Worm (Caenorhabditis elegans) whole organism, L4 larva: Measurements from ENCODE around the gene bath-46.

Source experiments
- D1046.2 ChIP-seq: fragments of 200-800 bp; sonication (Bioruptor generic); IDR thresholded peaks from 2 replicates; pipeline ENCODE4 v1.3.6; 2022; ENCODE audit warnings: missing genetic modification characterization, missing compliant biosample characterization
- F37D6.2 ChIP-seq: sonication (generic microtip); optimal IDR thresholded peaks from 2 replicates; lab custom pipeline; 2016; ENCODE audit warnings: mild to moderate bottlenecking, missing genetic modification characterization, missing compliant biosample characterization
- aha-1 ChIP-seq: fragments of 150-350 bp; peaks from one replicate; lab custom pipeline; 2014; ENCODE audit warnings: missing biosample characterization, missing genetic modification characterization
- arid-1 ChIP-seq: fragments of 200-800 bp; sonication (Bioruptor generic); conservative IDR thresholded peaks from 2 replicates; pipeline ENCODE4 v1.3.6; 2022; ENCODE audit warnings: missing genetic modification reagents, missing genetic modification characterization, missing compliant biosample characterization
- ceh-20 ChIP-seq: fragments of 200-800 bp; sonication (Bioruptor generic); IDR thresholded peaks from 2 replicates; pipeline ENCODE4 v1.3.6; 2022; ENCODE audit warnings: missing genetic modification reagents, missing genetic modification characterization, missing compliant biosample characterization
- ceh-62 ChIP-seq: sonication (generic microtip); optimal IDR thresholded peaks from 2 replicates; lab custom pipeline; 2017; ENCODE audit warnings: missing biosample characterization, missing genetic modification characterization
- daf-16 ChIP-seq, 3 experiments: sonication (generic microtip); optimal IDR thresholded peaks; 2 replicates each; lab custom pipeline; 2016 to 2017; ENCODE audit warnings: missing genetic modification characterization in 3 of 3, missing genetic modification reagents in 3 of 3, mild to moderate bottlenecking in 2 of 3, missing compliant biosample characterization in 2 of 3, missing biosample characterization in 1 of 3, moderate library complexity in 1 of 3
- daf-19 ChIP-seq: fragments of 200-800 bp; sonication (Bioruptor generic); conservative IDR thresholded peaks from 2 replicates; pipeline ENCODE4 v1.3.6; 2022; ENCODE audit warnings: missing genetic modification characterization, missing compliant biosample characterization
- dmd-6 ChIP-seq: fragments of 200-800 bp; sonication (Bioruptor generic); IDR thresholded peaks from 2 replicates; pipeline ENCODE4 v1.3.6; 2022; ENCODE audit warnings: missing genetic modification reagents, missing genetic modification characterization, missing compliant biosample characterization
- dpl-1 ChIP-seq: fragments of 150-350 bp; optimal IDR thresholded peaks from 2 replicates; lab custom pipeline; 2014; ENCODE audit warnings: missing biosample characterization, missing genetic modification reagents, missing genetic modification characterization
- dve-1 ChIP-seq: sonication (generic microtip); optimal IDR thresholded peaks from 2 replicates; lab custom pipeline; 2017; ENCODE audit warnings: antibody characterized with exemption, mild to moderate bottlenecking, missing genetic modification characterization, missing compliant biosample characterization; ENCODE audit not compliant: insufficient read depth
- fos-1 ChIP-seq: fragments of 150-350 bp; optimal IDR thresholded peaks from 2 replicates; lab custom pipeline; 2014; ENCODE audit warnings: missing biosample characterization, missing genetic modification characterization
- hlh-11 ChIP-seq: fragments of 200-800 bp; sonication (Bioruptor generic); optimal IDR thresholded peaks from 2 replicates; lab custom pipeline; 2018; ENCODE audit warnings: mild to moderate bottlenecking, missing genetic modification characterization, missing compliant biosample characterization
- hlh-30 ChIP-seq: sonication (generic microtip); optimal IDR thresholded peaks from 2 replicates; lab custom pipeline; 2017; ENCODE audit warnings: antibody characterized with exemption, mild to moderate bottlenecking, missing genetic modification characterization, missing compliant biosample characterization; ENCODE audit not compliant: insufficient read depth
- lim-7 ChIP-seq: fragments of 200-800 bp; sonication (Bioruptor generic); IDR thresholded peaks from 2 replicates; pipeline ENCODE4 v1.3.6; 2022; ENCODE audit warnings: missing genetic modification characterization, missing compliant biosample characterization
- lin-1 ChIP-seq: fragments of 200-800 bp; sonication (Bioruptor generic); IDR thresholded peaks from 2 replicates; pipeline ENCODE4 v1.3.6; 2022; ENCODE audit warnings: missing genetic modification reagents, missing genetic modification characterization, missing compliant biosample characterization
- lin-15B ChIP-seq: fragments of 150-350 bp; sonication (generic microtip); optimal IDR thresholded peaks from 3 replicates; lab custom pipeline; 2014; ENCODE audit warnings: missing biosample characterization, missing genetic modification characterization
- mxl-3 ChIP-seq: fragments of 200-800 bp; sonication (Bioruptor generic); optimal IDR thresholded peaks from 2 replicates; lab custom pipeline; 2018; ENCODE audit warnings: mild to moderate bottlenecking, missing genetic modification characterization, missing compliant biosample characterization
- nhr-25 ChIP-seq: sonication (generic microtip); optimal IDR thresholded peaks from 2 replicates; lab custom pipeline; 2017; ENCODE audit warnings: missing genetic modification characterization, mild to moderate bottlenecking, missing compliant biosample characterization, antibody characterized with exemption, moderate library complexity, borderline replicate concordance; ENCODE audit not compliant: insufficient read depth
- nhr-28 ChIP-seq: fragments of 150-350 bp; optimal IDR thresholded peaks from 2 replicates; lab custom pipeline; 2014; ENCODE audit warnings: missing biosample characterization, missing genetic modification characterization
- nhr-48 ChIP-seq: sonication (generic microtip); optimal IDR thresholded peaks from 2 replicates; lab custom pipeline; 2016; ENCODE audit warnings: mild to moderate bottlenecking, missing genetic modification characterization, missing compliant biosample characterization
- nhr-6 ChIP-seq: fragments of 150-350 bp; optimal IDR thresholded peaks from 2 replicates; lab custom pipeline; 2014; ENCODE audit warnings: missing biosample characterization, missing genetic modification characterization
- nhr-77 ChIP-seq: fragments of 150-350 bp; optimal IDR thresholded peaks from 2 replicates; lab custom pipeline; 2014; ENCODE audit warnings: missing biosample characterization, missing genetic modification characterization
- php-3 ChIP-seq: fragments of 200-800 bp; sonication (Bioruptor generic); IDR thresholded peaks from 2 replicates; pipeline ENCODE4 v1.3.6; 2022; ENCODE audit warnings: missing genetic modification reagents, missing genetic modification characterization, missing compliant biosample characterization
- pqm-1 ChIP-seq: sonication (generic microtip); optimal IDR thresholded peaks from 2 replicates; lab custom pipeline; 2017; ENCODE audit warnings: missing biosample characterization, missing genetic modification characterization
- sdz-12 ChIP-seq: fragments of 200-800 bp; sonication (Bioruptor generic); optimal IDR thresholded peaks from 2 replicates; lab custom pipeline; 2018; ENCODE audit warnings: mild to moderate bottlenecking, missing genetic modification characterization, missing compliant biosample characterization
- set-16 ChIP-seq: fragments of 200-800 bp; sonication (Bioruptor generic); IDR thresholded peaks from 2 replicates; pipeline ENCODE4 v1.3.6; 2022; ENCODE audit warnings: missing genetic modification reagents, missing genetic modification characterization, missing compliant biosample characterization
- snpc-1.2 ChIP-seq: fragments of 200-800 bp; sonication (Bioruptor generic); IDR thresholded peaks from 2 replicates; pipeline ENCODE4 v1.3.6; 2022; ENCODE audit warnings: missing genetic modification reagents, missing genetic modification characterization, missing compliant biosample characterization
- unc-62 ChIP-seq, 3 experiments: fragments of 150-350 bp in 1 of 3; sonication (generic microtip); optimal IDR thresholded peaks in 2 of 3; peaks in 1 of 3; 1 replicate in 1 of 3; 2 replicates in 2 of 3; lab custom pipeline; 2014 to 2017; ENCODE audit warnings: missing biosample characterization in 3 of 3, missing genetic modification characterization in 3 of 3, missing genetic modification reagents in 3 of 3, missing genotype in 1 of 3
- ztf-7 ChIP-seq: fragments of 150-350 bp; optimal IDR thresholded peaks from 2 replicates; lab custom pipeline; 2014; ENCODE audit warnings: missing biosample characterization, missing genetic modification characterization

bath-46 gene

ce11 chrII:1608915-1609314 is 11.2 kb downstream of the bath-46 start:
- TF ChIP-seq pqm-1 (peak; percentile 82), daf-16 (GFP tag; optimal IDR thresholded peaks at IDR 0.05; lab: Kevin White, UChicago) (no peak), daf-16 (tag; optimal IDR thresholded peaks at IDR 0.05; lab: Kevin White, UChicago) (peak; percentile 85), nhr-25 (tag; lab: Kevin White, UChicago) (no peak), nhr-77 (tag; lab: Kevin White, UChicago) (peak; percentile 49), nhr-28 (tag; lab: Kevin White, UChicago) (peak; percentile 59), hlh-11 (tag; lab: Kevin White, UChicago) (peak; percentile 56), mxl-3 (GFP tag; lab: Kevin White, UChicago) (peak; percentile 31), lin-1 (no peak)

- TF ChIP-seq daf-16 (GFP tag; optimal IDR thresholded peaks at IDR 0.05; lab: Kevin White, UChicago) (no peak), daf-16 (tag; optimal IDR thresholded peaks at IDR 0.05; lab: Kevin White, UChicago) (peak; percentile 19), unc-62 (GFP tag; optimal IDR thresholded peaks at IDR 0.05 in 1 of 2; lab: Kevin White, UChicago) (peak in 1 of 2 experiments; percentile 28), unc-62 (tag; optimal IDR thresholded peaks at IDR 0.05; lab: Kevin White, UChicago) (no peak), sdz-12 (GFP tag; lab: Kevin White, UChicago) (no peak), nhr-77 (tag; lab: Kevin White, UChicago) (no peak), pqm-1 (peak; percentile 41), ceh-20 (GFP tag; lab: Robert Waterston, UW) (no peak), nhr-28 (tag; lab: Kevin White, UChicago) (peak; percentile 13)
Measured at ce11 chrII:1610630-1611029, 12.9 kb downstream of the bath-46 start, which contains the start of gene fbxa-163. Gene fbxa-163, minus strand, starts transcription at chrII:1610730.

DNA sequence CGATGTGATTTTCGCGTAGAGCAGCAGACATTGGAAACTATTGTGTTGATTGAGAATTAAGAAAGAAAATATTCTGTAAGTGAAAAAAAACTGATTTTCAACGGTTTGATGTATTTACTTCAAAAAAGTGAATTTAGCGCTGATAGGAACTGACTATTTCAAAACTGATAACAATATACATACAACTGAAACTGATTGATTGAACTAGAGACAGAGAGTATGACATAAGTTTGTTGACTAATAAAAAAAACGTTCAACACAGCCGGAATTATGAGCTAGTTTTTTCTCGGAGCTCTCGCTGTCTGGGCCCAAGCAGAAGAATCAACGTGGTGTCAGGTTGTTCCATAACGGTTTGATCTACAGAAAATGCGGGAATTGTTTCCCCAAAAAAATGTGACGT is 16.3 kb downstream of the bath-46 start, which contains the start of gene fbxa-164:
fbxa-164 (minus strand) TSS at position 101 of the 400 bp plus-strand sequence.
- TF ChIP-seq snpc-1.2 (no peak), hlh-30 (tag; lab: Kevin White, UChicago) (no peak), ceh-62 (tag; lab: Kevin White, UChicago) (no peak), daf-19 (no peak), mxl-3 (GFP tag; lab: Kevin White, UChicago) (no peak), arid-1 (GFP tag; lab: Robert Waterston, UW) (no peak), daf-16 (GFP tag; optimal IDR thresholded peaks at IDR 0.05; lab: Kevin White, UChicago) (no peak), daf-16 (tag; optimal IDR thresholded peaks at IDR 0.05; lab: Kevin White, UChicago) (peak; percentile 73), dmd-6 (GFP tag; lab: Robert Waterston, UW) (no peak), nhr-6 (tag; lab: Kevin White, UChicago) (no peak), F37D6.2 (tag; lab: Kevin White, UChicago) (no peak), nhr-48 (no peak), dve-1 (tag; lab: Kevin White, UChicago) (no peak), nhr-28 (tag; lab: Kevin White, UChicago) (peak; percentile 13), php-3 (no peak), D1046.2 (GFP tag; lab: Robert Waterston, UW) (no peak), lin-15B (tag; lab: Kevin White, UChicago) (no peak), fos-1 (tag; lab: Kevin White, UChicago) (no peak), dpl-1 (GFP tag; lab: Kevin White, UChicago) (no peak)
- TF ChIP-seq, all 104 proteins: peak for 2

DNA sequence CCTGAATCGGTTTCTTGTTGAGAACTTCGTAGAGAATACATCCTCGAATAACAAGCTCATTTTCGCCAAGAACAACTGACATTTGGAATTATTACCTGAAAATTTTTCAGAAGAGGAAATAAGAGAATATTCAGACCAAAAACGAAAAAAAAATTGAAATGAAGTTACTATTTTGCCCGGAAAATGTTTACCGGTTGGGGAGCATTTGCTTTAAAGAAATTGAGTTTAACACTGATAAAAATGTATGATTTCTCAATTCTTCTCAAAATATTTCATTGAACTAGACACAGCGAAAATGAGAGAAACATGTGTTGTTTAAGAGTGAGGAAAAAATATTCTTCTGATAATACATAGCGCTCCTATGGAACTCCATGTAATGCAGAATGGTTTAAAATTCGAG is 18.7 kb downstream of the bath-46 start, which contains the start of gene fbxa-165:
fbxa-165 (minus strand) TSS at position 101 of the 400 bp plus-strand sequence.
- peak in 1 of 2 experiments; percentile 36 for TF ChIP-seq unc-62 (GFP tag; optimal IDR thresholded peaks at IDR 0.05 in 1 of 2; lab: Kevin White, UChicago)
- no peak for TF ChIP-seq unc-62 (tag; optimal IDR thresholded peaks at IDR 0.05; lab: Kevin White, UChicago)
- no peak for TF ChIP-seq lim-7

DNA sequence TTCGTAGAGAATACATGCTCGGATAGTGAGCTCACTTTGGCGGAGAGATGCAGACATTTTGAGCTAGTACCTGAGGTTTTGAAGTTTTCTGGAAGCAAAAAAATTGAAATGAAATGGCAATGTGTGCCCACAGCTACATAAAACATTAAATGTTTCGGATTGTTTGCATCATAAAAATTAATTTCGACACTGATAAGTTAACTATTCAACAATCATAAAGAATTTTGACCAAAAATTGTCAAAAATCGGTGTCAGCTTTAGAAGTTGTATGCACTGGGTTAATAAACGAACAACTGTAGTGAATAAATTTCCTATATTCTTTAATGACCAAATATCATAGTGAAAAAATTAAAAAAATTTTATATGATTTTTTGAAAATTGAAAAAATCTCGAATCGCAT is 21.2 kb downstream of the bath-46 start, which contains the start of gene fbxa-166:
fbxa-166 (minus strand) TSS at position 101 of the 400 bp plus-strand sequence.
- TF ChIP-seq ztf-7 (tag; lab: Kevin White, UChicago) (no peak), set-16 (GFP tag; lab: Robert Waterston, UW) (no peak), aha-1 (tag; lab: Kevin White, UChicago) (peak; percentile 45)
